Fruit fly (Drosophila melanogaster): Measurements from ENCODE around the gene CG8064.

DNA sequence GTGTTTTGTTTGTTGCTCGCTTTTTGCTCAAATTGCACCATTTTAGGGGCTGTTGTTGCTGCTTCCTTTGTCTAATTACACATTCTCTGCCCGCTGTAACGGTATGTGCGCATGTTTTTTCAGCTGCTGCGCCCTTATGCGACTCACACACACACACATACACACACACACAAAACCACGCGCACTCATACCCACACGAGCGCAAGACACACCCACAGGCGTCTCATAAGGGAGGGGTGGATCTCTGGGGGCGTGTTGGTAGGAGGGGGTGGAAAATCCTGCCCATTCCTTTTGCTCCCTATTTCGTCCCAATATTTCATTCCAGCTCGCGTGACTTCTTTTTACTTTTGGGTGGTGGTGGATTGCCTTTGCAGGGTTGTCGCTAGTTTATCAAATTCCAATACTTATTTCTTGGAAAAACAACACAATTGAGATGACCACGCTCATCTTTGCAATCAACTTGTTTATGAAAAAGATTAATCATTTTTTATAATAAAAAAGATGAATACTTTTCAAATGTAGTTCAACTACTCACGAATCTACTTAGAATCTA is 38.3 kb upstream of the CG8064 start:
- TF ChIP-seq Mio (GFP tag; optimal IDR thresholded peaks at IDR 0.05) (no peak), lola (GFP tag; optimal IDR thresholded peaks at IDR 0.05) (no peak), tai (GFP tag; optimal IDR thresholded peaks at IDR 0.05) (no peak), OdsH (GFP tag; optimal IDR thresholded peaks at IDR 0.05) (no peak), h (GFP tag; optimal IDR thresholded peaks at IDR 0.05) (no peak), Myc (optimal IDR thresholded peaks at IDR 0.05) (no peak), Hr78 (GFP tag; optimal IDR thresholded peaks at IDR 0.05) (no peak), usp (GFP tag; optimal IDR thresholded peaks at IDR 0.05) (no peak), jim (GFP tag; optimal IDR thresholded peaks at IDR 0.05) (no peak), brk (GFP tag; optimal IDR thresholded peaks at IDR 0.05) (no peak), psq (GFP tag; optimal IDR thresholded peaks at IDR 0.05) (no peak), Vsx2 (GFP tag; optimal IDR thresholded peaks at IDR 0.05; ENCODE audit: partially characterized antibody) (no peak), sage (GFP tag; optimal IDR thresholded peaks at IDR 0.05) (no peak)

Measured in whole organism, wandering third instar larva.